Worm (Caenorhabditis elegans) whole organism, L2 larva: ENCODE data around the gene Y25C1A.8.

Experiments
- C34F6.9 ChIP-seq: fragments of 150-350 bp; optimal IDR thresholded peaks from 2 replicates; lab custom pipeline; 2014; ENCODE audit warnings: missing biosample characterization, missing genetic modification characterization
- F13H6.1 ChIP-seq: sonication (generic microtip); optimal IDR thresholded peaks from 2 replicates; lab custom pipeline; 2016; ENCODE audit warnings: missing genetic modification characterization, missing compliant biosample characterization
- R02D3.7 ChIP-seq: fragments of 150-350 bp; optimal IDR thresholded peaks from 2 replicates; lab custom pipeline; 2014; ENCODE audit warnings: missing biosample characterization, missing genetic modification characterization
- ZK546.5 ChIP-seq: sonication (generic microtip); optimal IDR thresholded peaks from 2 replicates; lab custom pipeline; 2017; ENCODE audit warnings: missing biosample characterization, missing genetic modification characterization
- alr-1 ChIP-seq: fragments of 150-350 bp; optimal IDR thresholded peaks from 2 replicates; lab custom pipeline; 2014; ENCODE audit warnings: missing biosample characterization, missing genetic modification characterization
- ama-1 ChIP-seq: fragments of 150-350 bp; optimal IDR thresholded peaks from 2 replicates; lab custom pipeline; 2018; ENCODE audit warnings: inconsistent platforms
- blmp-1 ChIP-seq: sonication (generic microtip); optimal IDR thresholded peaks from 2 replicates; lab custom pipeline; 2017; ENCODE audit warnings: missing genetic modification characterization, mild to moderate bottlenecking, missing compliant biosample characterization, antibody characterized with exemption, moderate library complexity; ENCODE audit not compliant: insufficient read depth
- crh-2 ChIP-seq: sonication (generic microtip); optimal IDR thresholded peaks from 2 replicates; lab custom pipeline; 2017; ENCODE audit warnings: missing biosample characterization, missing genetic modification characterization
- elt-3 ChIP-seq: sonication (generic microtip); optimal IDR thresholded peaks from 2 replicates; lab custom pipeline; 2017; ENCODE audit warnings: missing biosample characterization, missing genetic modification characterization
- fos-1 ChIP-seq: fragments of 150-350 bp; optimal IDR thresholded peaks from 2 replicates; lab custom pipeline; 2014; ENCODE audit warnings: missing biosample characterization, missing genetic modification characterization
- lin-11 ChIP-seq: fragments of 150-350 bp; sonication (generic microtip); optimal IDR thresholded peaks from 2 replicates; lab custom pipeline; 2014; ENCODE audit warnings: missing biosample characterization, missing genetic modification characterization, inconsistent platforms, mixed read lengths
- lin-13 ChIP-seq: fragments of 150-350 bp; optimal IDR thresholded peaks from 2 replicates; lab custom pipeline; 2014; ENCODE audit warnings: missing biosample characterization, missing genetic modification reagents, missing genetic modification characterization
- lin-39 ChIP-seq: fragments of 150-350 bp; optimal IDR thresholded peaks from 2 replicates; lab custom pipeline; 2014; ENCODE audit warnings: missing biosample characterization, missing genetic modification reagents, missing genetic modification characterization
- lsy-2 ChIP-seq, 2 experiments: fragments of 150-350 bp in 1 of 2; sonication (generic microtip) in 1 of 2; optimal IDR thresholded peaks; 2 replicates each; lab custom pipeline; 2014 to 2017; ENCODE audit warnings: missing biosample characterization in 2 of 2, missing genetic modification characterization in 2 of 2
- mbf-1 ChIP-seq: sonication (generic microtip); optimal IDR thresholded peaks from 2 replicates; lab custom pipeline; 2017; ENCODE audit warnings: missing biosample characterization, missing genetic modification characterization
- nhr-10 ChIP-seq: sonication (generic microtip); optimal IDR thresholded peaks from 2 replicates; lab custom pipeline; 2017; ENCODE audit warnings: missing biosample characterization, missing genetic modification characterization
- nhr-129 ChIP-seq: fragments of 150-350 bp; optimal IDR thresholded peaks from 2 replicates; lab custom pipeline; 2014; ENCODE audit warnings: missing biosample characterization, missing genetic modification characterization
- nhr-21 ChIP-seq: fragments of 150-350 bp; optimal IDR thresholded peaks from 2 replicates; lab custom pipeline; 2014; ENCODE audit warnings: missing biosample characterization, missing genetic modification characterization
- nhr-23 ChIP-seq: fragments of 150-350 bp; optimal IDR thresholded peaks from 2 replicates; lab custom pipeline; 2014; ENCODE audit warnings: missing biosample characterization, missing genetic modification reagents, missing genetic modification characterization
- nhr-237 ChIP-seq: fragments of 150-350 bp; optimal IDR thresholded peaks from 2 replicates; lab custom pipeline; 2014; ENCODE audit warnings: missing biosample characterization, missing genetic modification characterization
- nhr-6 ChIP-seq: fragments of 150-350 bp; optimal IDR thresholded peaks from 2 replicates; lab custom pipeline; 2014; ENCODE audit warnings: missing biosample characterization, missing genetic modification characterization
- nhr-77 ChIP-seq: fragments of 150-350 bp; optimal IDR thresholded peaks from 2 replicates; lab custom pipeline; 2014; ENCODE audit warnings: missing biosample characterization, missing genetic modification characterization
- peb-1 ChIP-seq: fragments of 150-350 bp; optimal IDR thresholded peaks from 2 replicates; lab custom pipeline; 2014; ENCODE audit warnings: missing biosample characterization, missing genetic modification characterization
- sem-4 ChIP-seq: fragments of 150-350 bp; optimal IDR thresholded peaks from 2 replicates; lab custom pipeline; 2014; ENCODE audit warnings: missing biosample characterization, missing genetic modification reagents, missing genetic modification characterization
- skn-1 ChIP-seq: sonication (generic microtip); optimal IDR thresholded peaks from 2 replicates; lab custom pipeline; 2017; ENCODE audit warnings: missing biosample characterization, missing genetic modification characterization
- sma-3 ChIP-seq: sonication (generic microtip); optimal IDR thresholded peaks from 2 replicates; lab custom pipeline; 2016; ENCODE audit warnings: missing genetic modification reagents, missing genetic modification characterization, missing compliant biosample characterization
- sma-9 ChIP-seq, 2 experiments: fragments of 150-350 bp in 1 of 2; sonication (generic microtip) in 1 of 2; optimal IDR thresholded peaks; 2 replicates each; lab custom pipeline; 2014 to 2016; ENCODE audit warnings: missing genetic modification characterization in 2 of 2, mild to moderate bottlenecking in 1 of 2, missing biosample characterization in 1 of 2, missing compliant biosample characterization in 1 of 2, missing genetic modification reagents in 1 of 2, moderate library complexity in 1 of 2
- snpc-4 ChIP-seq: fragments of 150-350 bp; optimal IDR thresholded peaks from 2 replicates; lab custom pipeline; 2014; ENCODE audit warnings: missing biosample characterization, missing genetic modification characterization
- unc-39 ChIP-seq: fragments of 150-350 bp; optimal IDR thresholded peaks from 2 replicates; lab custom pipeline; 2014; ENCODE audit warnings: missing biosample characterization, missing genetic modification characterization
- unc-55 ChIP-seq: fragments of 150-350 bp; sonication (generic microtip); optimal IDR thresholded peaks from 3 replicates; lab custom pipeline; 2014; ENCODE audit warnings: missing biosample characterization, missing genetic modification reagents, missing genetic modification characterization
- unc-62 ChIP-seq: fragments of 150-350 bp; optimal IDR thresholded peaks from 2 replicates; lab custom pipeline; 2014; ENCODE audit warnings: missing biosample characterization, missing genetic modification reagents, missing genetic modification characterization
- zag-1 ChIP-seq: fragments of 150-350 bp; optimal IDR thresholded peaks from 2 replicates; lab custom pipeline; 2014; ENCODE audit warnings: missing biosample characterization, missing genetic modification characterization
- ztf-1 ChIP-seq: fragments of 200-800 bp; sonication (Bioruptor generic); conservative IDR thresholded peaks from 2 replicates; pipeline ENCODE4 v1.3.6; 2022; ENCODE audit warnings: missing genetic modification characterization, missing compliant biosample characterization
- ztf-4 ChIP-seq: fragments of 150-350 bp; optimal IDR thresholded peaks from 2 replicates; lab custom pipeline; 2014; ENCODE audit warnings: missing biosample characterization, missing genetic modification characterization

Gene Y25C1A.8

ce11 chrII:3091268-3091667 is 14.5 kb upstream of the Y25C1A.8 start, which contains the start of gene srg-21:
srg-21 (minus strand) TSS chrII:3091368.
- TF ChIP-seq lin-11 (tag; lab: Kevin White, UChicago) (no peak), ztf-4 (tag; lab: Kevin White, UChicago) (no peak), nhr-77 (tag; lab: Kevin White, UChicago) (no peak), elt-3 (tag; lab: Kevin White, UChicago) (no peak), snpc-4 (tag; lab: Kevin White, UChicago) (no peak), C34F6.9 (tag; lab: Kevin White, UChicago) (no peak), blmp-1 (tag; lab: Kevin White, UChicago) (no peak), skn-1 (tag; lab: Kevin White, UChicago) (no peak), fos-1 (tag; lab: Kevin White, UChicago) (no peak), mbf-1 (tag; lab: Kevin White, UChicago) (no peak), nhr-21 (no peak), ZK546.5 (tag; lab: Kevin White, UChicago) (no peak), unc-55 (no peak), ztf-1 (GFP tag; lab: Robert Waterston, UW) (no peak)

ce11 chrII:3087134-3087533 is 10.4 kb upstream of the Y25C1A.8 start:
- TF ChIP-seq crh-2 (tag; lab: Kevin White, UChicago) = no peak
- TF ChIP-seq zag-1 = no peak
- no peak for TF ChIP-seq F13H6.1 (tag; lab: Kevin White, UChicago)

- no peak for TF ChIP-seq lsy-2 (tag; optimal IDR thresholded peaks at IDR 0.05; lab: Kevin White, UChicago)
- TF ChIP-seq ama-1 (lab: Kevin White, UChicago) = no peak
- no peak for TF ChIP-seq nhr-6 (tag; lab: Kevin White, UChicago)
- no peak for TF ChIP-seq skn-1 (tag; lab: Kevin White, UChicago)
- TF ChIP-seq unc-55 = no peak
- TF ChIP-seq lin-13 (GFP tag; lab: Kevin White, UChicago) = no peak
- TF ChIP-seq peb-1 (tag; lab: Kevin White, UChicago) = no peak
- TF ChIP-seq snpc-4 (tag; lab: Kevin White, UChicago) = no peak
- TF ChIP-seq unc-62 = no peak
- TF ChIP-seq nhr-21 = no peak
- no peak for TF ChIP-seq sma-3
- no peak for TF ChIP-seq sma-9 (GFP tag; optimal IDR thresholded peaks at IDR 0.05; lab: Kevin White, UChicago)
- no peak for TF ChIP-seq sma-9 (tag; optimal IDR thresholded peaks at IDR 0.05; lab: Kevin White, UChicago)
- no peak for TF ChIP-seq nhr-10 (tag; lab: Kevin White, UChicago)
Measured at ce11 chrII:3078496-3078895, 1.7 kb upstream of the Y25C1A.8 start, which contains the start of gene copb-1. copb-1 (plus strand) TSS chrII:3078796.

- TF ChIP-seq nhr-23 (tag; lab: Kevin White, UChicago) = no peak
- peak; percentile 60 for TF ChIP-seq crh-2 (tag; lab: Kevin White, UChicago)
Measured at ce11 chrII:3071012-3071749, 5.6 kb downstream of the Y25C1A.8 start, which contains the start of gene Y25C1A.7. Y25C1A.7 (minus strand) TSS chrII:3071062.

ce11 chrII:3070182-3070581 is 6.6 kb downstream of the Y25C1A.8 start:
- TF ChIP-seq unc-55 = no peak
- TF ChIP-seq mbf-1 (tag; lab: Kevin White, UChicago) = no peak
- no peak for TF ChIP-seq nhr-129 (tag; lab: Kevin White, UChicago)
- no peak for TF ChIP-seq lin-39
- TF ChIP-seq nhr-237 = no peak
- no peak for TF ChIP-seq snpc-4 (tag; lab: Kevin White, UChicago)
- no peak for TF ChIP-seq fos-1 (tag; lab: Kevin White, UChicago)
- TF ChIP-seq elt-3 (tag; lab: Kevin White, UChicago) = no peak
- no peak for TF ChIP-seq ztf-4 (tag; lab: Kevin White, UChicago)
- no peak for TF ChIP-seq F13H6.1 (tag; lab: Kevin White, UChicago)
- no peak for TF ChIP-seq nhr-6 (tag; lab: Kevin White, UChicago)
- TF ChIP-seq sem-4 (tag; lab: Kevin White, UChicago) = no peak
- no peak for TF ChIP-seq R02D3.7 (tag; lab: Kevin White, UChicago)
- TF ChIP-seq unc-39 (tag; lab: Kevin White, UChicago) = no peak
- no peak for TF ChIP-seq alr-1 (tag; lab: Kevin White, UChicago)
- TF ChIP-seq unc-62 = no peak
- no peak for TF ChIP-seq ZK546.5 (tag; lab: Kevin White, UChicago)
